Worm (Caenorhabditis elegans) whole organism, L1 larva: ENCODE measurements around the gene lbp-9.
A peak's percentile ranks its signal among the peaks of the same experiment; 100 is the strongest.

Experiments
- Y116A8C.19 ChIP-seq: sonication (generic microtip); optimal IDR thresholded peaks from 2 replicates; lab custom pipeline; 2016; ENCODE audit warnings: missing compliant biosample characterization, missing genetic modification characterization, borderline replicate concordance
- ama-1 ChIP-seq: fragments of 150-350 bp; optimal IDR thresholded peaks from 2 replicates; lab custom pipeline; 2014
- blmp-1 ChIP-seq: fragments of 150-350 bp; optimal IDR thresholded peaks from 2 replicates; lab custom pipeline; 2014; ENCODE audit warnings: missing biosample characterization, missing genetic modification characterization
- ceh-82 ChIP-seq, 3 experiments: fragments of 150-350 bp in 1 of 3; sonication (generic microtip) in 2 of 3; optimal IDR thresholded peaks; 2 replicates each; lab custom pipeline; 2014 to 2017; ENCODE audit warnings: missing biosample characterization in 3 of 3, missing genetic modification characterization in 3 of 3
- ceh-90 ChIP-seq: sonication (generic microtip); optimal IDR thresholded peaks from 2 replicates; lab custom pipeline; 2016; ENCODE audit warnings: missing genetic modification characterization, missing compliant biosample characterization
- dpl-1 ChIP-seq, 3 experiments: fragments of 150-350 bp in 2 of 3; sonication (generic microtip) in 1 of 3; optimal IDR thresholded peaks; 2 replicates each; lab custom pipeline; 2014 to 2017; ENCODE audit warnings: missing biosample characterization in 3 of 3, missing genetic modification characterization in 3 of 3, missing genetic modification reagents in 3 of 3
- dsc-1 ChIP-seq: sonication (generic microtip); optimal IDR thresholded peaks from 2 replicates; lab custom pipeline; 2016; ENCODE audit warnings: mild to moderate bottlenecking, missing genetic modification characterization, missing compliant biosample characterization
- efl-1 ChIP-seq, 4 experiments: fragments of 150-350 bp; optimal IDR thresholded peaks in 3 of 4; peaks in 1 of 4; 1 replicate in 1 of 4; 2 replicates in 3 of 4; lab custom pipeline; 2014; ENCODE audit warnings: missing biosample characterization in 2 of 4, missing genetic modification characterization in 2 of 4, missing genetic modification reagents in 2 of 4
- fkh-10 ChIP-seq: sonication (generic microtip); optimal IDR thresholded peaks from 2 replicates; lab custom pipeline; 2017; ENCODE audit warnings: missing biosample characterization, missing genetic modification reagents, missing genetic modification characterization
- fkh-8 ChIP-seq: sonication (generic microtip); optimal IDR thresholded peaks from 2 replicates; lab custom pipeline; 2016; ENCODE audit warnings: mild to moderate bottlenecking, missing genetic modification characterization, missing compliant biosample characterization
- grh-1 ChIP-seq: fragments of 200-800 bp; sonication (Bioruptor generic); IDR thresholded peaks from 2 replicates; pipeline ENCODE4 v1.3.6; 2022; ENCODE audit warnings: missing genetic modification reagents, missing genetic modification characterization, missing compliant biosample characterization
- jun-1 ChIP-seq: fragments of 150-350 bp; optimal IDR thresholded peaks from 2 replicates; lab custom pipeline; 2014; ENCODE audit warnings: missing biosample characterization, missing genetic modification reagents, missing genetic modification characterization
- lin-14 ChIP-seq: fragments of 200-800 bp; sonication (Bioruptor generic); optimal IDR thresholded peaks from 2 replicates; lab custom pipeline; 2018; ENCODE audit warnings: mild to moderate bottlenecking, missing genetic modification characterization, moderate library complexity, missing compliant biosample characterization
- lin-15B ChIP-seq: fragments of 150-350 bp; sonication (generic microtip); optimal IDR thresholded peaks from 3 replicates; lab custom pipeline; 2014; ENCODE audit warnings: missing biosample characterization, missing genetic modification characterization
- lin-35 ChIP-seq, 2 experiments: fragments of 150-350 bp; optimal IDR thresholded peaks; 2 replicates each; lab custom pipeline; 2014; ENCODE audit warnings: missing biosample characterization in 2 of 2, missing genetic modification characterization in 2 of 2, missing genetic modification reagents in 2 of 2
- lin-39 ChIP-seq: fragments of 150-350 bp; optimal IDR thresholded peaks from 2 replicates; lab custom pipeline; 2014; ENCODE audit warnings: missing biosample characterization, missing genetic modification reagents, missing genetic modification characterization
- lsy-2 ChIP-seq, 2 experiments: fragments of 150-350 bp; optimal IDR thresholded peaks; 2 replicates each; lab custom pipeline; 2014; ENCODE audit warnings: missing biosample characterization in 2 of 2, missing genetic modification characterization in 2 of 2
- mep-1 ChIP-seq: fragments of 150-350 bp; optimal IDR thresholded peaks from 2 replicates; lab custom pipeline; 2014; ENCODE audit warnings: missing biosample characterization, missing genetic modification characterization
- nhr-19 ChIP-seq: fragments of 200-800 bp; sonication (Bioruptor generic); conservative IDR thresholded peaks from 2 replicates; pipeline ENCODE4 v1.3.6; 2022; ENCODE audit warnings: missing genetic modification characterization, missing compliant biosample characterization
- nhr-20 ChIP-seq: sonication (generic microtip); optimal IDR thresholded peaks from 2 replicates; lab custom pipeline; 2016; ENCODE audit warnings: mild to moderate bottlenecking, missing genetic modification characterization, missing compliant biosample characterization
- nhr-71 ChIP-seq: sonication (generic microtip); optimal IDR thresholded peaks from 2 replicates; lab custom pipeline; 2016; ENCODE audit warnings: mild to moderate bottlenecking, missing genetic modification characterization, moderate library complexity, missing compliant biosample characterization
- nhr-76 ChIP-seq: sonication (generic microtip); optimal IDR thresholded peaks from 2 replicates; lab custom pipeline; 2017; ENCODE audit warnings: missing biosample characterization, missing genetic modification characterization
- nhr-77 ChIP-seq: fragments of 150-350 bp; optimal IDR thresholded peaks from 2 replicates; lab custom pipeline; 2014; ENCODE audit warnings: missing biosample characterization, missing genetic modification characterization
- nhr-85 ChIP-seq: sonication (generic microtip); peaks from one replicate; lab custom pipeline; 2016; ENCODE audit warnings: missing genetic modification characterization, inconsistent platforms, missing compliant biosample characterization
- pag-3 ChIP-seq: sonication (generic microtip); optimal IDR thresholded peaks from 2 replicates; lab custom pipeline; 2017; ENCODE audit warnings: missing genetic modification characterization, mild to moderate bottlenecking, missing compliant biosample characterization, antibody characterized with exemption, borderline replicate concordance; ENCODE audit not compliant: insufficient read depth
- pqm-1 ChIP-seq: sonication (generic microtip); optimal IDR thresholded peaks from 3 replicates; lab custom pipeline; 2017; ENCODE audit warnings: missing biosample characterization, missing genetic modification characterization
- skn-1 ChIP-seq: fragments of 150-350 bp; optimal IDR thresholded peaks from 2 replicates; lab custom pipeline; 2014; ENCODE audit warnings: missing biosample characterization, missing genetic modification characterization
- snu-23 ChIP-seq: sonication (generic microtip); optimal IDR thresholded peaks from 2 replicates; lab custom pipeline; 2016; ENCODE audit warnings: missing genetic modification characterization, missing compliant biosample characterization
- sox-4 ChIP-seq: sonication (generic microtip); optimal IDR thresholded peaks from 2 replicates; lab custom pipeline; 2016; ENCODE audit warnings: missing genetic modification characterization, missing compliant biosample characterization
- sup-37 ChIP-seq: fragments of 200-800 bp; sonication (Bioruptor generic); optimal IDR thresholded peaks from 2 replicates; lab custom pipeline; 2018; ENCODE audit warnings: mild to moderate bottlenecking, missing genetic modification characterization, missing compliant biosample characterization
- tlp-1 ChIP-seq: fragments of 150-350 bp; optimal IDR thresholded peaks from 2 replicates; lab custom pipeline; 2014; ENCODE audit warnings: missing biosample characterization, missing genetic modification characterization
- unc-98 ChIP-seq: fragments of 200-800 bp; sonication (Bioruptor generic); IDR thresholded peaks from 2 replicates; pipeline ENCODE4 v1.3.6; 2022; ENCODE audit warnings: missing genetic modification characterization, missing compliant biosample characterization
- xbp-1 ChIP-seq: sonication (generic microtip); optimal IDR thresholded peaks from 2 replicates; lab custom pipeline; 2016; ENCODE audit warnings: missing genetic modification characterization, missing compliant biosample characterization
- zip-4 ChIP-seq: fragments of 200-800 bp; sonication (Bioruptor generic); optimal IDR thresholded peaks from 2 replicates; lab custom pipeline; 2018; ENCODE audit warnings: mild to moderate bottlenecking, missing genetic modification characterization, moderate library complexity, missing compliant biosample characterization

Gene lbp-9

ce11 chrV:2057324-2057723, 10.9 kb upstream of the lbp-9 start, which contains the start of gene comt-3:
comt-3 (plus strand) TSS chrV:2057537.
- TF ChIP-seq nhr-71 (peak; percentile 8), efl-1 (optimal IDR thresholded peaks at IDR 0.05; lab: Kevin White, UChicago) (no peak), efl-1 (GFP tag; optimal IDR thresholded peaks at IDR 0.05 in 1 of 2; lab: Kevin White, UChicago) (peak in 1 of 2 experiments; percentile 24), nhr-85 (no peak), lin-35 (GFP tag; optimal IDR thresholded peaks at IDR 0.05; lab: Kevin White, UChicago) (peak in 1 of 2 experiments; percentile 3), fkh-8 (tag; lab: Kevin White, UChicago) (no peak), nhr-20 (tag; lab: Kevin White, UChicago) (peak; percentile 39), zip-4 (GFP tag; lab: Kevin White, UChicago) (peak; percentile 22), skn-1 (tag; lab: Kevin White, UChicago) (peak; percentile 99), nhr-76 (tag; lab: Kevin White, UChicago) (no peak), nhr-77 (tag; lab: Kevin White, UChicago) (no peak)

ce11 chrV:2066780-2067179, 1.5 kb upstream of the lbp-9 start, which contains the start of gene nhr-86:
nhr-86 (minus strand) TSS chrV:2066850.
- TF ChIP-seq skn-1 (tag; lab: Kevin White, UChicago) (peak; percentile 22), lin-35 (GFP tag; optimal IDR thresholded peaks at IDR 0.05; lab: Kevin White, UChicago) (peak in 1 of 2 experiments; percentile 33), Y116A8C.19 (no peak), lsy-2 (tag; optimal IDR thresholded peaks at IDR 0.05; lab: Kevin White, UChicago) (no peak), nhr-85 (peak; percentile 31), blmp-1 (tag; lab: Kevin White, UChicago) (peak; percentile 54), nhr-20 (tag; lab: Kevin White, UChicago) (peak; percentile 27), snu-23 (GFP tag; lab: Kevin White, UChicago) (peak; percentile 39)

ce11 chrV:2067419-2067818, 830 bp upstream of the lbp-9 start:
- TF ChIP-seq sup-37 (GFP tag; lab: Kevin White, UChicago) (no peak), pag-3 (no peak), nhr-20 (tag; lab: Kevin White, UChicago) (no peak), ama-1 (no peak), sox-4 (tag; lab: Kevin White, UChicago) (no peak), jun-1 (tag; lab: Kevin White, UChicago) (no peak), lin-39 (no peak), pqm-1 (tag; lab: Kevin White, UChicago) (no peak), tlp-1 (tag; lab: Kevin White, UChicago) (no peak), dsc-1 (tag; lab: Kevin White, UChicago) (no peak), unc-98 (GFP tag; lab: Robert Waterston, UW) (no peak), nhr-77 (tag; lab: Kevin White, UChicago) (no peak), dpl-1 (GFP tag; optimal IDR thresholded peaks at IDR 0.05; lab: Kevin White, UChicago) (no peak), lsy-2 (tag; optimal IDR thresholded peaks at IDR 0.05; lab: Kevin White, UChicago) (no peak)

ce11 chrV:2068728-2069443, 637 bp downstream of the lbp-9 start:
- peak; percentile 22 for TF ChIP-seq nhr-85
- no peak for TF ChIP-seq xbp-1
- no peak for TF ChIP-seq jun-1 (tag; lab: Kevin White, UChicago)
- no peak for TF ChIP-seq ceh-90 (tag; lab: Kevin White, UChicago)
- TF ChIP-seq fkh-10 (GFP tag; lab: Kevin White, UChicago): no peak
- peak; percentile 13 for TF ChIP-seq mep-1 (tag; lab: Kevin White, UChicago)
- no peak for TF ChIP-seq lin-39

DNA sequence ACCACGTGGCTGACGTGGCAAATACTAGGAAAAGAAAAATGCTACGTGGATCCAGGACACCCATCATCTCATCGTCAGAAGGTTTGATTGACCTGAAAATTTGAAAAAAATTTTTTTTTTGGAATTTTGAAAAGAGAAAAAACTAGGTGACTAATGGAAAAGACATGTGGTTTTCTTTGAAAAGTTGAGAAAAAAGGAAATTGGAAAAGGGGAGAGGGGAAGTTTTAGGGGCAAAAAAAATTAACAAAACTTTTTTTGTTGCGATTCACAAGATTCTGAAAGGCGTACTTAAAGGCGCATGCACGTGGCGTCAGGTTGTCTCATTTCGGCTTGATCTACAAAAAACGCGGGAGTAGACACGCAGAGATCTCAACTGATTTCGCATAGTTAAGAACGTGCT, 4.6 kb downstream of the lbp-9 start, which contains the start of gene Y40B10A.9:
Y40B10A.9 (minus strand) TSS at position 101 of the 400 bp plus-strand sequence.
- TF ChIP-seq ceh-82 (tag; optimal IDR thresholded peaks at IDR 0.05; lab: Kevin White, UChicago) (no peak), grh-1 (GFP tag; lab: Robert Waterston, UW) (no peak), skn-1 (tag; lab: Kevin White, UChicago) (no peak), Y116A8C.19 (no peak), lin-14 (no peak), nhr-77 (tag; lab: Kevin White, UChicago) (no peak), lin-15B (no peak), nhr-19 (GFP tag; lab: Robert Waterston, UW) (no peak)
